Worm (Caenorhabditis elegans): ENCODE measurements around the gene C37C3.18.

DNA sequence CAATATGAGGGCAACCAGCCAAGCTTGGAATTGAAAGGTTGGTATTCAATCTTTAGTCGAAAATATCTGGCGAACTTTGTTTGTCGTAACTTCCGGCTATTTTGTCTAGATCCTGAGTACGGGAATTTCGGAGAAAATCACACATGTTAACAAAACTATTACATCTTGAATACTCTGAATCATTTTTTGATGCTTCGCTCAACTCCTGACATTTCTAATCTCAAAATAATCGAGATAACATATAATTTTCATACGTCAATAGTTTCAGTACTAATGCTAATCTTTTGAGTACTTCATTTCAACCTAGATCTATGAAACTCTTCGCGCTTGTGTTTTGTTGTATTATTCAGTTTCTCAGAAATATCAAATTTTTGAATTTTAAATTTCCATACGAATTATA is 46.4 kb downstream of the C37C3.18 start:
- no peak for TF ChIP-seq him-1 (tag; optimal IDR thresholded peaks at IDR 0.05)
- no peak for TF ChIP-seq W03F9.2 (tag; optimal IDR thresholded peaks at IDR 0.05)
